Worm (Caenorhabditis elegans) whole organism, L4 larva: ENCODE measurements around the gene C03G5.14.

Experiments
- F10B5.3 ChIP-seq: sonication (generic microtip); optimal IDR thresholded peaks from 2 replicates; lab custom pipeline; 2016; ENCODE audit warnings: mild to moderate bottlenecking, missing genetic modification characterization, missing compliant biosample characterization
- R02D3.7 ChIP-seq: fragments of 150-350 bp; sonication (generic microtip); optimal IDR thresholded peaks from 3 replicates; lab custom pipeline; 2014; ENCODE audit warnings: missing biosample characterization, missing genetic modification characterization
- T26A8.4 ChIP-seq: fragments of 200-800 bp; sonication (Bioruptor generic); IDR thresholded peaks from 2 replicates; pipeline ENCODE4 v1.3.6; 2022; ENCODE audit warnings: missing genetic modification characterization, missing compliant biosample characterization
- Y48G9A.11 ChIP-seq: fragments of 200-800 bp; sonication (Bioruptor generic); IDR thresholded peaks from 2 replicates; pipeline ENCODE4 v1.3.6; 2022; ENCODE audit warnings: missing genetic modification reagents, missing genetic modification characterization, missing compliant biosample characterization
- Y75B8A.6 ChIP-seq: fragments of 200-800 bp; sonication (Bioruptor generic); IDR thresholded peaks from 2 replicates; pipeline ENCODE4 v1.3.6; 2022; ENCODE audit warnings: missing genetic modification reagents, missing genetic modification characterization, missing compliant biosample characterization
- ZK546.5 ChIP-seq, 2 experiments: sonication (generic microtip); optimal IDR thresholded peaks; 2 replicates each; lab custom pipeline; 2017; ENCODE audit warnings: missing biosample characterization in 2 of 2, missing genetic modification characterization in 2 of 2
- aha-1 ChIP-seq: fragments of 150-350 bp; peaks from one replicate; lab custom pipeline; 2014; ENCODE audit warnings: missing biosample characterization, missing genetic modification characterization
- aly-2 ChIP-seq: sonication (generic microtip); optimal IDR thresholded peaks from 2 replicates; lab custom pipeline; 2018; ENCODE audit warnings: missing biosample characterization, missing genetic modification characterization
- arid-1 ChIP-seq: fragments of 200-800 bp; sonication (Bioruptor generic); conservative IDR thresholded peaks from 2 replicates; pipeline ENCODE4 v1.3.6; 2022; ENCODE audit warnings: missing genetic modification reagents, missing genetic modification characterization, missing compliant biosample characterization
- ceh-20 ChIP-seq: fragments of 200-800 bp; sonication (Bioruptor generic); IDR thresholded peaks from 2 replicates; pipeline ENCODE4 v1.3.6; 2022; ENCODE audit warnings: missing genetic modification reagents, missing genetic modification characterization, missing compliant biosample characterization
- ceh-32 ChIP-seq: sonication (generic microtip); optimal IDR thresholded peaks from 2 replicates; lab custom pipeline; 2016; ENCODE audit warnings: mild to moderate bottlenecking, missing genetic modification characterization, missing compliant biosample characterization; ENCODE audit not compliant: poor library complexity
- daf-16 ChIP-seq, 3 experiments: sonication (generic microtip); optimal IDR thresholded peaks; 2 replicates each; lab custom pipeline; 2016 to 2017; ENCODE audit warnings: missing genetic modification characterization in 3 of 3, missing genetic modification reagents in 3 of 3, mild to moderate bottlenecking in 2 of 3, missing compliant biosample characterization in 2 of 3, missing biosample characterization in 1 of 3, moderate library complexity in 1 of 3
- daf-19 ChIP-seq: fragments of 200-800 bp; sonication (Bioruptor generic); conservative IDR thresholded peaks from 2 replicates; pipeline ENCODE4 v1.3.6; 2022; ENCODE audit warnings: missing genetic modification characterization, missing compliant biosample characterization
- dmd-8 ChIP-seq: fragments of 200-800 bp; sonication (Bioruptor generic); IDR thresholded peaks from 2 replicates; pipeline ENCODE4 v1.3.6; 2022; ENCODE audit warnings: missing genetic modification characterization, missing compliant biosample characterization
- egl-27 ChIP-seq: sonication (generic microtip); optimal IDR thresholded peaks from 3 replicates; lab custom pipeline; 2017; ENCODE audit warnings: missing biosample characterization, missing genetic modification reagents, missing genetic modification characterization
- fkh-10 ChIP-seq: fragments of 150-350 bp; optimal IDR thresholded peaks from 2 replicates; lab custom pipeline; 2014; ENCODE audit warnings: missing biosample characterization, missing genetic modification reagents, missing genetic modification characterization
- fos-1 ChIP-seq: fragments of 150-350 bp; optimal IDR thresholded peaks from 2 replicates; lab custom pipeline; 2014; ENCODE audit warnings: missing biosample characterization, missing genetic modification characterization
- hif-1 ChIP-seq, 2 experiments: sonication (generic microtip); optimal IDR thresholded peaks; 2 replicates each; lab custom pipeline; 2016 to 2017; ENCODE audit warnings: missing compliant biosample characterization in 2 of 2, missing genetic modification characterization in 2 of 2, missing genetic modification reagents in 2 of 2, missing genotype in 2 of 2, mild to moderate bottlenecking in 1 of 2
- lin-39 ChIP-seq: fragments of 150-350 bp; optimal IDR thresholded peaks from 2 replicates; lab custom pipeline; 2014; ENCODE audit warnings: missing biosample characterization, missing genetic modification reagents, missing genetic modification characterization
- lir-3 ChIP-seq: sonication (generic microtip); optimal IDR thresholded peaks from 2 replicates; lab custom pipeline; 2016; ENCODE audit warnings: mild to moderate bottlenecking, missing genetic modification characterization, missing compliant biosample characterization
- madf-5 ChIP-seq, 2 experiments: fragments of 200-800 bp; sonication (Bioruptor generic); IDR thresholded peaks; 2 replicates each; pipeline ENCODE4 v1.3.6; 2022; ENCODE audit warnings: missing compliant biosample characterization in 2 of 2, missing genetic modification characterization in 2 of 2
- mdt-29 ChIP-seq: fragments of 200-800 bp; sonication (Bioruptor generic); IDR thresholded peaks from 2 replicates; pipeline ENCODE4 v1.3.6; 2022; ENCODE audit warnings: missing genetic modification reagents, missing genetic modification characterization, missing compliant biosample characterization
- nhr-10 ChIP-seq: fragments of 150-350 bp; optimal IDR thresholded peaks from 2 replicates; lab custom pipeline; 2014; ENCODE audit warnings: missing biosample characterization, missing genetic modification characterization
- nhr-102 ChIP-seq: sonication (generic microtip); optimal IDR thresholded peaks from 2 replicates; lab custom pipeline; 2016; ENCODE audit warnings: mild to moderate bottlenecking, missing genetic modification characterization, moderate library complexity, missing compliant biosample characterization
- nhr-111 ChIP-seq: fragments of 200-800 bp; sonication (Bioruptor generic); optimal IDR thresholded peaks from 2 replicates; lab custom pipeline; 2018; ENCODE audit warnings: mild to moderate bottlenecking, missing genetic modification characterization, missing compliant biosample characterization
- nhr-237 ChIP-seq: sonication (generic microtip); optimal IDR thresholded peaks from 2 replicates; lab custom pipeline; 2017; ENCODE audit warnings: missing biosample characterization, missing genetic modification characterization
- nhr-25 ChIP-seq: sonication (generic microtip); optimal IDR thresholded peaks from 2 replicates; lab custom pipeline; 2017; ENCODE audit warnings: missing genetic modification characterization, mild to moderate bottlenecking, missing compliant biosample characterization, antibody characterized with exemption, moderate library complexity, borderline replicate concordance; ENCODE audit not compliant: insufficient read depth
- nhr-41 ChIP-seq: fragments of 200-800 bp; sonication (Bioruptor generic); IDR thresholded peaks from 2 replicates; pipeline ENCODE4 v1.3.6; 2022; ENCODE audit warnings: missing genetic modification reagents, missing genetic modification characterization, missing compliant biosample characterization
- pqm-1 ChIP-seq: sonication (generic microtip); optimal IDR thresholded peaks from 2 replicates; lab custom pipeline; 2017; ENCODE audit warnings: missing biosample characterization, missing genetic modification characterization
- sdz-12 ChIP-seq: fragments of 200-800 bp; sonication (Bioruptor generic); optimal IDR thresholded peaks from 2 replicates; lab custom pipeline; 2018; ENCODE audit warnings: mild to moderate bottlenecking, missing genetic modification characterization, missing compliant biosample characterization
- spr-1 ChIP-seq: sonication (generic microtip); optimal IDR thresholded peaks from 2 replicates; lab custom pipeline; 2016; ENCODE audit warnings: mild to moderate bottlenecking, missing genetic modification characterization, missing compliant biosample characterization
- tag-97 ChIP-seq: fragments of 200-800 bp; sonication (Bioruptor generic); IDR thresholded peaks from 2 replicates; pipeline ENCODE4 v1.3.6; 2022; ENCODE audit warnings: missing genetic modification characterization, missing compliant biosample characterization
- tra-1 ChIP-seq: fragments of 200-800 bp; sonication (Bioruptor generic); IDR thresholded peaks from 2 replicates; pipeline ENCODE4 v1.3.6; 2022; ENCODE audit warnings: missing genetic modification reagents, missing genetic modification characterization, missing compliant biosample characterization
- unc-62 ChIP-seq, 3 experiments: fragments of 150-350 bp in 1 of 3; sonication (generic microtip); optimal IDR thresholded peaks in 2 of 3; peaks in 1 of 3; 1 replicate in 1 of 3; 2 replicates in 2 of 3; lab custom pipeline; 2014 to 2017; ENCODE audit warnings: missing biosample characterization in 3 of 3, missing genetic modification characterization in 3 of 3, missing genetic modification reagents in 3 of 3, missing genotype in 1 of 3
- zfp-3 ChIP-seq: fragments of 200-800 bp; sonication (Bioruptor generic); conservative IDR thresholded peaks from 2 replicates; pipeline ENCODE4 v1.3.6; 2022; ENCODE audit warnings: missing genetic modification reagents, missing genetic modification characterization, missing compliant biosample characterization
- ztf-11 ChIP-seq: fragments of 150-350 bp; optimal IDR thresholded peaks from 2 replicates; lab custom pipeline; 2014; ENCODE audit warnings: missing biosample characterization, missing genetic modification characterization

C03G5.14 gene

DNA sequence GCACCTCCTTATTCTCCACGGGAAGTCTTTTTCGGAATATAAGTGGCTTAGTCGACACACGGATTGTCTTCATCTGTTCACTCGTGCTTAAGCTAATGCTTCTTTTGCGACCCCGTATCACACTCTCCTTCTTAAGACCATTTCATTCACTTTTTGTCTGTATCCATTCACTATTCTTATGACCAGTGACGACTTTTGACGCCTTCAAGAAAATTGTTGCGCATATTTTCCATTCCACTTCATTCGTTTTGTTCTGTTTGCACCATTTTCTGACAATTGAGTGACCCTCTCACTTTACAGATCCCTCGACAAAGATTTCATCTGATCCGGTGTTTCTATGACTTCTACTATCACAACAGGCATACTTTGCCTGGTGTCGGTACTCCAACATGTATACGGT, 14.1 kb upstream of the C03G5.14 start, which contains the start of gene H03E18.1:
TSS of gene H03E18.1 (plus strand) at position 301 of the 400 bp plus-strand sequence.
- TF ChIP-seq tag-97 (GFP tag; lab: Robert Waterston, UW) (no peak), nhr-10 (tag; lab: Kevin White, UChicago) (no peak), pqm-1 (tag; lab: Kevin White, UChicago) (no peak), ceh-20 (GFP tag; lab: Robert Waterston, UW) (no peak), F10B5.3 (no peak), mdt-29 (GFP tag; lab: Robert Waterston, UW) (no peak), spr-1 (tag; lab: Kevin White, UChicago) (no peak), lir-3 (tag; lab: Kevin White, UChicago) (no peak), Y48G9A.11 (GFP tag; lab: Robert Waterston, UW) (no peak), madf-5 (GFP tag; IDR thresholded peaks at IDR 0.05; lab: Robert Waterston, UW) (no peak), ztf-11 (tag; lab: Kevin White, UChicago) (no peak), lin-39 (tag; lab: Kevin White, UChicago) (no peak), zfp-3 (GFP tag; lab: Robert Waterston, UW) (no peak), T26A8.4 (GFP tag; lab: Robert Waterston, UW) (no peak), R02D3.7 (tag; lab: Kevin White, UChicago) (no peak)

DNA sequence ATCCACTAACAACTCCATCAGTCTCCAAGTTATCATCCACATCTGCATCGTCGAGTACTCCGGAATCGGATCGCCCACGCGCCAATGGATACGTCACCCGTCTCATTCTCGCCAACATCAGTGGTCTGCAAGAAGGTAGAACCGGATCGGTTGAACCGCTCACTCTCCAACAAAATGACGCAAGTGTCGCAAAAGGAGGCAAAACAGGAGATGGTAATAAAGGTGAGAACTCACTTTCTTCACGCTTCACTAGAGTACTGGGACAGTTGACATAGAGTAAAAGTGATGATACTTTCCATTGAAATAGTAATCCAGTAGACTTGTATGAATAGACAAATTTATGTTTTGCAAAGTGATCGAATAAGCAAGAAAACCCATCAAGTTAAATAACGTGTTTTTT, 12.6 kb upstream of the C03G5.14 start:
- TF ChIP-seq nhr-111 (no peak), aha-1 (tag; lab: Kevin White, UChicago) (no peak), aly-2 (no peak), dmd-8 (no peak), ceh-32 (tag; lab: Kevin White, UChicago) (no peak), hif-1 (tag; optimal IDR thresholded peaks at IDR 0.05; lab: Kevin White, UChicago) (no peak), fkh-10 (GFP tag; lab: Kevin White, UChicago) (no peak), sdz-12 (GFP tag; lab: Kevin White, UChicago) (no peak), nhr-237 (tag; lab: Kevin White, UChicago) (no peak), unc-62 (GFP tag; optimal IDR thresholded peaks at IDR 0.05 in 1 of 2; lab: Kevin White, UChicago) (no peak), unc-62 (tag; optimal IDR thresholded peaks at IDR 0.05; lab: Kevin White, UChicago) (no peak), egl-27 (tag; lab: Kevin White, UChicago) (no peak), ZK546.5 (tag; optimal IDR thresholded peaks at IDR 0.05; lab: Kevin White, UChicago) (no peak), daf-19 (GFP tag; lab: Robert Waterston, UW) (no peak), nhr-10 (tag; lab: Kevin White, UChicago) (no peak), nhr-102 (tag; lab: Kevin White, UChicago) (no peak), nhr-41 (no peak), tra-1 (no peak), Y75B8A.6 (GFP tag; lab: Robert Waterston, UW) (no peak)

DNA sequence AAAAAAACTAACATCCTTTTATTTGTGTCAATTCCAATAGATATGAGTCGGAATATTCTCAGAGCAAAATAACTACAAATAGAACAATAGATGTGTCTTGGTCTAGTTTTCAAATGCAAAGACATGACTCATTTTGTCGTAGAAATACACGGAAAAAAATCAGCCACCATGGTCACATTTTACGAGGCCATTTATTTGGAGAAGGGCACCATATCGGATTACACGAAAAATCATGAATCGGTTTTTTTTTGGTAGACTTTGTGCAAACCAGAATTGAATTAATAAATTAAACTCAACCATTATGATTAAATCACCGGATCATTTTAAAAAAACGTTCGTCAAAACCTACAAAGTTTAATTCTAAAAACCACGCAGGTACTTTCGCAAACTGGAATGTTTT, 1.3 kb upstream of the C03G5.14 start, which contains the start of gene H03E18.2:
TSS of gene H03E18.2 (minus strand) at position 101 of the 400 bp plus-strand sequence.
- no peak for TF ChIP-seq fos-1
- no peak for TF ChIP-seq nhr-25 (tag; lab: Kevin White, UChicago)
- TF ChIP-seq ztf-11 (tag; lab: Kevin White, UChicago): no peak
- TF ChIP-seq ZK546.5 (tag; optimal IDR thresholded peaks at IDR 0.05; lab: Kevin White, UChicago): no peak
- TF ChIP-seq lir-3 (tag; lab: Kevin White, UChicago): no peak
- no peak for TF ChIP-seq hif-1 (tag; optimal IDR thresholded peaks at IDR 0.05; lab: Kevin White, UChicago)
- no peak for TF ChIP-seq arid-1 (GFP tag; lab: Robert Waterston, UW)
- TF ChIP-seq daf-16 (GFP tag; optimal IDR thresholded peaks at IDR 0.05; lab: Kevin White, UChicago): no peak
- TF ChIP-seq daf-16 (tag; optimal IDR thresholded peaks at IDR 0.05; lab: Kevin White, UChicago): no peak
